Worm (Caenorhabditis elegans) whole organism, mixed stage, embryonic: ENCODE results near the gene BE10.4.

Source experiments
- M03D4.4 ChIP-seq: sonication (generic microtip); optimal IDR thresholded peaks from 2 replicates; lab custom pipeline; 2017; ENCODE audit warnings: mild to moderate bottlenecking, missing genetic modification characterization, missing compliant biosample characterization
- bed-3 ChIP-seq: fragments of 200-800 bp; sonication (Bioruptor generic); optimal IDR thresholded peaks from 3 replicates; lab custom pipeline; 2018; ENCODE audit warnings: mild to moderate bottlenecking, missing genetic modification characterization, moderate library complexity, missing compliant biosample characterization
- ceh-43 ChIP-seq: fragments of 200-800 bp; sonication (Bioruptor generic); optimal IDR thresholded peaks from 2 replicates; lab custom pipeline; 2018; ENCODE audit warnings: mild to moderate bottlenecking, missing genetic modification characterization, moderate library complexity, missing compliant biosample characterization
- ceh-83 ChIP-seq: fragments of 200-800 bp; sonication (Bioruptor generic); optimal IDR thresholded peaks from 2 replicates; lab custom pipeline; 2018; ENCODE audit warnings: mild to moderate bottlenecking, missing genetic modification characterization, missing compliant biosample characterization
- ces-1 ChIP-seq: fragments of 150-350 bp; optimal IDR thresholded peaks from 2 replicates; lab custom pipeline; 2014; ENCODE audit warnings: missing biosample characterization, missing genetic modification reagents, missing genetic modification characterization
- drap-1 ChIP-seq: fragments of 200-800 bp; sonication (Bioruptor generic); optimal IDR thresholded peaks from 3 replicates; lab custom pipeline; 2018; ENCODE audit warnings: mild to moderate bottlenecking, missing genetic modification characterization, missing compliant biosample characterization
- elt-1 ChIP-seq: sonication (generic microtip); optimal IDR thresholded peaks from 2 replicates; lab custom pipeline; 2017; ENCODE audit warnings: missing genetic modification characterization, mild to moderate bottlenecking, missing compliant biosample characterization, antibody characterized with exemption, moderate library complexity, borderline replicate concordance; ENCODE audit not compliant: insufficient read depth
- elt-3 ChIP-seq: fragments of 150-350 bp; optimal IDR thresholded peaks from 2 replicates; lab custom pipeline; 2014; ENCODE audit warnings: missing biosample characterization, missing genetic modification characterization
- ham-2 ChIP-seq: fragments of 200-800 bp; sonication (Bioruptor generic); optimal IDR thresholded peaks from 2 replicates; lab custom pipeline; 2018; ENCODE audit warnings: mild to moderate bottlenecking, missing genetic modification characterization, missing compliant biosample characterization
- hlh-1 ChIP-seq: fragments of 150-350 bp; optimal IDR thresholded peaks from 2 replicates; lab custom pipeline; 2014; ENCODE audit warnings: missing biosample characterization, missing genetic modification reagents, missing genetic modification characterization
- lin-32 ChIP-seq: fragments of 200-800 bp; sonication (Bioruptor generic); optimal IDR thresholded peaks from 2 replicates; lab custom pipeline; 2018; ENCODE audit warnings: mild to moderate bottlenecking, missing genetic modification characterization, missing compliant biosample characterization
- lsy-2 ChIP-seq: fragments of 150-350 bp; optimal IDR thresholded peaks from 2 replicates; lab custom pipeline; 2014; ENCODE audit warnings: missing biosample characterization, missing genetic modification characterization
- mab-5 ChIP-seq: fragments of 150-350 bp; optimal IDR thresholded peaks from 2 replicates; lab custom pipeline; 2014; ENCODE audit warnings: missing biosample characterization, missing genetic modification characterization
- mep-1 ChIP-seq: fragments of 150-350 bp; optimal IDR thresholded peaks from 2 replicates; lab custom pipeline; 2017; ENCODE audit warnings: missing biosample characterization, missing genetic modification reagents, missing genetic modification characterization, inconsistent platforms
- mls-2 ChIP-seq: sonication (generic microtip); optimal IDR thresholded peaks from 2 replicates; lab custom pipeline; 2016; ENCODE audit warnings: mild to moderate bottlenecking, missing genetic modification characterization, moderate library complexity, missing compliant biosample characterization
- nhr-12 ChIP-seq: fragments of 150-350 bp; optimal IDR thresholded peaks from 2 replicates; lab custom pipeline; 2014; ENCODE audit warnings: missing biosample characterization, missing genetic modification characterization
- nhr-2 ChIP-seq: fragments of 150-350 bp; optimal IDR thresholded peaks from 2 replicates; lab custom pipeline; 2014; ENCODE audit warnings: missing biosample characterization, missing genetic modification characterization
- nhr-237 ChIP-seq: fragments of 150-350 bp; optimal IDR thresholded peaks from 2 replicates; lab custom pipeline; 2014; ENCODE audit warnings: missing biosample characterization, missing genetic modification characterization
- nhr-28 ChIP-seq: fragments of 150-350 bp; optimal IDR thresholded peaks from 2 replicates; lab custom pipeline; 2014; ENCODE audit warnings: missing biosample characterization, missing genetic modification characterization
- nhr-76 ChIP-seq: sonication (generic microtip); optimal IDR thresholded peaks from 2 replicates; lab custom pipeline; 2017; ENCODE audit warnings: missing biosample characterization, missing genetic modification characterization
- pha-4 ChIP-seq: fragments of 150-350 bp; optimal IDR thresholded peaks from 2 replicates; lab custom pipeline; 2018; ENCODE audit warnings: missing biosample characterization, missing genetic modification reagents, missing genetic modification characterization
- sem-2 ChIP-seq: fragments of 200-800 bp; sonication (Bioruptor generic); optimal IDR thresholded peaks from 2 replicates; lab custom pipeline; 2018; ENCODE audit warnings: mild to moderate bottlenecking, missing genetic modification characterization, missing compliant biosample characterization
- snpc-4 ChIP-seq: fragments of 150-350 bp; optimal IDR thresholded peaks from 2 replicates; lab custom pipeline; 2014; ENCODE audit warnings: missing biosample characterization, missing genetic modification characterization
- sptf-1 ChIP-seq: sonication (generic microtip); optimal IDR thresholded peaks from 2 replicates; lab custom pipeline; 2017; ENCODE audit warnings: mild to moderate bottlenecking, missing genetic modification characterization, moderate library complexity, missing compliant biosample characterization
- tbx-8 ChIP-seq: fragments of 200-800 bp; sonication (Bioruptor generic); optimal IDR thresholded peaks from 2 replicates; lab custom pipeline; 2018; ENCODE audit warnings: mild to moderate bottlenecking, missing genetic modification characterization, moderate library complexity, missing compliant biosample characterization
- unc-120 ChIP-seq: sonication (generic microtip); optimal IDR thresholded peaks from 2 replicates; lab custom pipeline; 2017; ENCODE audit warnings: missing genetic modification characterization, missing compliant biosample characterization; ENCODE audit not compliant: poor library complexity, severe bottlenecking
- unc-62 ChIP-seq: fragments of 150-350 bp; optimal IDR thresholded peaks from 2 replicates; lab custom pipeline; 2014; ENCODE audit warnings: missing biosample characterization, missing genetic modification reagents, missing genetic modification characterization
- zip-8 ChIP-seq: fragments of 150-350 bp; optimal IDR thresholded peaks from 2 replicates; lab custom pipeline; 2014; ENCODE audit warnings: missing biosample characterization, missing genetic modification characterization

Gene BE10.4

DNA sequence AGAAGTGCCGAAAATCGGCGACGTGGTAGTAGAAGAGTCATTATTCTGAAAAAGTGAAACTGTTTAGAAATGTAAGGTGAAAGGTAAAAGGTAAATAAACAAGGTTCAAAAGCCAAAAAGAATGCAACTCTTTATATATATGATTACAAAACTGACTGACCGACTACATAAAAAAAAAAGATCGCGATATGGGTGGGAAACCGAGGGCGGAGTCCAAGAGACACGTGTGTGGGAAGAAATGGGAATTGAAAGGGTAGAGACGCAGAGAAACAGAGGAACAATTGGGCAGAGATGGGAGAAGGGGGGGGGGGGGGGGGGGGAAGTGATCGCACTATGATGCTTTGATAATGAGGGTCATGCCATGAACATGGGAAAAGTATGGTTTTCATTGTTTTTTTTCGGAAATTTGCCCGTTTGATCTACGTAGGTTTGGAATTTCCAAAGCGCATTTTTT is 25.6 kb downstream of the BE10.4 start, which contains the start of gene Y37D8A.4:
TSS of gene Y37D8A.4 (minus strand) at position 51 of the 454 bp plus-strand sequence.
- no peak for TF ChIP-seq nhr-237
- TF ChIP-seq zip-8 (tag; lab: Kevin White, UChicago), result no peak
- no peak for TF ChIP-seq lsy-2 (tag; lab: Kevin White, UChicago)
- no peak for TF ChIP-seq nhr-2 (tag; lab: Kevin White, UChicago)
- TF ChIP-seq nhr-28 (tag; lab: Kevin White, UChicago), result no peak

DNA sequence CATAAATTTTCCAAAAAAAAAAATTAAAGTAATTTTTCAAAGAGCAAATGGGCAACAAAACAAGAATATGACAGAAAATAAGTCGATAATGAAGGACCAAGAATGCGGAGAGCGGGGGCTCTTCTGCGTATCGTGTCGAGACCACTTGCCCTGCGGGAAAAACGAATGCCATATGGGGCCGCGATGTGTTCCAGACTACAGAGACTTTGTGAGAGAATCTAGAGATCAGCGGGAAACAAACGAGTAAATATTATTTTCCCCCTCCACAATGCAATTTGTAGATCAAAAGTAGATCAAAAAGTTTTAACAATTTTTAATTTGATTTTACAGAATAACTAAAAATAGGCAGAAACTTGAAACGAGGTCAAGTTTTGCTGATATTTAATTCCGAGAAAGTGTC is 26.9 kb downstream of the BE10.4 start:
- TF ChIP-seq drap-1, result no peak
- TF ChIP-seq ceh-43 (GFP tag; lab: Kevin White, UChicago), result no peak
- TF ChIP-seq nhr-76, result no peak
- no peak for TF ChIP-seq nhr-12 (tag; lab: Kevin White, UChicago)
- TF ChIP-seq nhr-237, result no peak

DNA sequence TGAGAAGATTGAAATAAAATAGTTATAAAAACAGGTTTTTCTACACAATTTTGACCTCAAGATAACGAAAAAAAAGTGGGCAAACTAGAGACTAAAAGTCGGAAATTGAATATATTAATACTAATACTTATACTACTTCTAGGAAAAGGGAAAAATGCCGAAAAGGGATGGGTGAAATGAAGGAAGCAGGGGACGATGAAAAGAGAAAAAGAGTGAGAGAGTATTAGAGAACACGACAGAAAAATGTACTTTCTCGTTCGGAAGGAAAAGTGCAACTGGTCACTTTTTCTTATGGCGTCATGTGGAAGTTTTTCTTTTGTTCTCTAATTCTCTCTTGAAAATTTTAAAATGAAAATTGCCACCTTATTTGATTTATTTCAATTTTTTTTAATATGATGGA is 28.0 kb downstream of the BE10.4 start:
- TF ChIP-seq drap-1 (no peak), snpc-4 (tag; lab: Kevin White, UChicago) (no peak), ces-1 (GFP tag; lab: Kevin White, UChicago) (peak; percentile 69)

DNA sequence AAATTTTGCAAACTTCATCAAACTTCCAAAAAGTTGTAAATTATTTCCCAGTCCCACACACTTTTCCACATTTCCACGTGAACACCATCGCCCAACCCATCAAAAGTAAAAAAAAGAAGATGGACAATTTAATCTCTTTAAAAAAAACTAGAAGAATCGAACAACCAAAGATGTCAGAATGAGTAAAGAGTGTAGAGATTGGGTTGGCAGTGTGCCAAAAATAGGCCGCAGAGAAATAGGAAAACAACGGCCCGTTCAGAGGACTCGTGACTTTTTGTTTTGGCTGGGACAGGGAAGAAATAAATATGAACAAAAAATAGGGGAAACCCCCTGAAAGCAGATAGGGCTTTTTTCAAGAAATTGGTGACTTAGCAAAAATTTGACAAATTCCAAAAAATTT is 29.6 kb downstream of the BE10.4 start:
- TF ChIP-seq mep-1 (no peak), elt-1 (tag; lab: Kevin White, UChicago) (no peak), snpc-4 (tag; lab: Kevin White, UChicago) (no peak), zip-8 (tag; lab: Kevin White, UChicago) (no peak), ham-2 (GFP tag; lab: Kevin White, UChicago) (no peak), unc-120 (no peak), ceh-83 (GFP tag; lab: Kevin White, UChicago) (no peak), nhr-237 (no peak), ceh-43 (GFP tag; lab: Kevin White, UChicago) (no peak), lsy-2 (tag; lab: Kevin White, UChicago) (no peak), nhr-28 (tag; lab: Kevin White, UChicago) (no peak), nhr-12 (tag; lab: Kevin White, UChicago) (no peak), pha-4 (tag; lab: Kevin White, UChicago) (no peak), drap-1 (no peak), unc-62 (GFP tag; lab: Kevin White, UChicago) (no peak), lin-32 (no peak), mab-5 (tag; lab: Kevin White, UChicago) (no peak), mls-2 (tag; lab: Kevin White, UChicago) (no peak), bed-3 (GFP tag; lab: Kevin White, UChicago) (no peak), ces-1 (GFP tag; lab: Kevin White, UChicago) (no peak)

DNA sequence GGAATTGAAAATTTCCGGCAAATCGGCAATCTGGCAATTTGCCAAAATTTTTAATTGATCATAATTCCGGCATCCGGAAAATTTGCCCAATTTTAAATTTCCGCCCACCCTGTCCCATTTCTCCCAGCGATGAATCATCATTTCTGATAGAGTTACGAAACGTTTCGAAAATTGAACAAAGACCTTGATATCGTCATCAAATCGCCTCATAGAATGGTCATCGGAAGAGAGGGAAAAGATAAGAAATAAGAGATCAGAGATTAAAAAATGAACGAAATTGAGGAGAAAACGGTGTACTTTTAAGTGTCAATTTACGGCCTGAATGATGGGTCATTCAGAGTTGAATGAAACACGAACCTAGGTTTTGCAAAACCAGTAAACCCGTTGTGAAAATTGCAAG is 34.3 kb downstream of the BE10.4 start:
- TF ChIP-seq sptf-1 (tag; lab: Kevin White, UChicago), result no peak
- TF ChIP-seq lin-32, result no peak
- peak; percentile 53 for TF ChIP-seq elt-3 (tag; lab: Kevin White, UChicago)

DNA sequence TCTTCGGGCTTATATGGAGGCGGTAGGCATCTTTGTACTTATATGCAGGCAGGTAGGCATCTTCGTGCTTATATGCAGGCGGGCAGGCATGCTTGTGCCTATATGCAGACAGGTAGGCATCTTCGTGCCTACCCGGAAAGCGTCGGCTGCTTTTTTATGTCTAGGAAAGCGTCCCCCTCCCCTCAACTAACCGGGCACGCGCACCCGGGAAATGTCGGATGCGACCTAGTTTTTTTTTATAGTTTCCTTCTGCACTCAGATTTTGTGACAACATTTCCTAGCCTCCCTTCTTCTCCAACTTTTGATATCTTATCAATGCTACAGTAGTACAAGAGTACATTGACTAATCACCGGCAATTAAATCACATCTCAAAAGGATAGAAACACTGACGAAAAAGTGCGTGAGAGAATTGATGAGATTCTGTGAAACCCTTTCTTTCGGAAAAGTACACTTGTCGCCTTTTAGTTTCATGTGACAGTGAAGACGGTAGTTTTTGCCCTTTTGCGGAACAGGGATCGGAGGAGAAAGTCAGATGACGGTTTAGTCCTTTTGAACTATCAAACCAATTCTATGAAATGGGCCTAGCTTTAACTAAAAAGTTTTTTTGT is 35.8 kb downstream of the BE10.4 start:
- TF ChIP-seq mls-2 (tag; lab: Kevin White, UChicago), result no peak
- no peak for TF ChIP-seq tbx-8 (GFP tag; lab: Kevin White, UChicago)
- no peak for TF ChIP-seq sem-2 (GFP tag; lab: Kevin White, UChicago)

DNA sequence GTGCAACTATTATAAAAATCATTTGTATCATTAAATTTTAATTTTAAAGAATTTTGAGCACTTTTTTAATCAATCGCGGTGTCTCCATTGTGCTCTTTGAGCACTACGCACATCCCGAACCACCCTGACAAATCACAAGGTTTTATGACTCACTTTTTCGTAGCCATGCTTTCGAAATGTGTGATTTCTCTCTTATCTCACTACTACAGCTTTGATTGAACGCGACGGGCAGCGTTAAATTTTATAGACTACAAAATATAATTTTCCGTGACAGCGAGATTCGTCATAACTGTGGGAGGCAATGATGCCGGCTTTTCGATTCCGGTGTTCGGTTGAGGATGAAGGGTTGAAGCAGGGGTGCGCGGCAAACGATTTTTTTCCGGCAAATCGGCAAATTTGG is 36.4 kb downstream of the BE10.4 start:
- TF ChIP-seq sem-2 (GFP tag; lab: Kevin White, UChicago) (no peak), unc-120 (no peak), ham-2 (GFP tag; lab: Kevin White, UChicago) (no peak), nhr-12 (tag; lab: Kevin White, UChicago) (no peak), unc-62 (GFP tag; lab: Kevin White, UChicago) (no peak), elt-3 (tag; lab: Kevin White, UChicago) (no peak), M03D4.4 (tag; lab: Kevin White, UChicago) (no peak), sptf-1 (tag; lab: Kevin White, UChicago) (no peak), lsy-2 (tag; lab: Kevin White, UChicago) (no peak), elt-1 (tag; lab: Kevin White, UChicago) (no peak), nhr-2 (tag; lab: Kevin White, UChicago) (no peak), nhr-237 (no peak), snpc-4 (tag; lab: Kevin White, UChicago) (no peak), drap-1 (no peak), mep-1 (no peak), mab-5 (tag; lab: Kevin White, UChicago) (no peak), hlh-1 (tag; lab: Kevin White, UChicago) (no peak), pha-4 (tag; lab: Kevin White, UChicago) (no peak), ces-1 (GFP tag; lab: Kevin White, UChicago) (no peak)
